Worm (Caenorhabditis elegans) whole organism, young adult: ENCODE results near the gene csn-4.

Experiments
- B0019.2 ChIP-seq: fragments of 200-800 bp; sonication (Bioruptor generic); conservative IDR thresholded peaks from 2 replicates; pipeline ENCODE4 v1.3.6; 2022; ENCODE audit warnings: missing genetic modification reagents, missing genetic modification characterization, missing compliant biosample characterization
- B0035.1 ChIP-seq: sonication (generic microtip); optimal IDR thresholded peaks from 2 replicates; lab custom pipeline; 2016; ENCODE audit warnings: missing genetic modification characterization, mild to moderate bottlenecking, missing compliant biosample characterization, missing genotype, missing genetic modification reagents
- F23B12.7 ChIP-seq: sonication (generic microtip); optimal IDR thresholded peaks from 2 replicates; lab custom pipeline; 2017; ENCODE audit warnings: missing genetic modification characterization, mild to moderate bottlenecking, missing compliant biosample characterization, antibody characterized with exemption, moderate library complexity; ENCODE audit not compliant: insufficient read depth
- F37B4.10 ChIP-seq: fragments of 200-800 bp; sonication (Bioruptor generic); IDR thresholded peaks from 2 replicates; pipeline ENCODE4 v1.3.6; 2022; ENCODE audit warnings: missing genetic modification characterization, missing compliant biosample characterization
- T26A5.8 ChIP-seq: sonication (generic microtip); optimal IDR thresholded peaks from 2 replicates; lab custom pipeline; 2016; ENCODE audit warnings: missing genetic modification characterization, missing compliant biosample characterization
- ama-1 ChIP-seq, 3 experiments: fragments of 150-350 bp in 1 of 3; sonication (generic microtip) in 2 of 3; optimal IDR thresholded peaks; 2 replicates each; lab custom pipeline; 2014 to 2018; ENCODE audit warnings: missing biosample characterization in 2 of 3, missing genetic modification characterization in 2 of 3, missing genetic modification reagents in 2 of 3
- athp-1 ChIP-seq: sonication (generic microtip); optimal IDR thresholded peaks from 2 replicates; lab custom pipeline; 2017; ENCODE audit warnings: mild to moderate bottlenecking, missing genetic modification characterization, missing compliant biosample characterization
- attf-3 ChIP-seq: fragments of 200-800 bp; sonication (Bioruptor generic); conservative IDR thresholded peaks from 2 replicates; pipeline ENCODE4 v1.3.6; 2022; ENCODE audit warnings: missing genetic modification reagents, missing genetic modification characterization, missing compliant biosample characterization
- bed-1 ChIP-seq: fragments of 200-800 bp; sonication (Bioruptor generic); IDR thresholded peaks from 2 replicates; pipeline ENCODE4 v1.3.6; 2022; ENCODE audit warnings: missing genetic modification reagents, missing genetic modification characterization, missing compliant biosample characterization
- ceh-100 ChIP-seq: fragments of 200-800 bp; sonication (Bioruptor generic); IDR thresholded peaks from 2 replicates; pipeline ENCODE4 v1.3.6; 2022; ENCODE audit warnings: missing genetic modification reagents, missing genetic modification characterization, missing compliant biosample characterization
- egl-44 ChIP-seq: fragments of 200-800 bp; sonication (Bioruptor generic); IDR thresholded peaks from 2 replicates; pipeline ENCODE4 v1.3.6; 2022; ENCODE audit warnings: missing genetic modification reagents, missing genetic modification characterization, missing compliant biosample characterization
- egrh-3 ChIP-seq: fragments of 200-800 bp; sonication (Bioruptor generic); IDR thresholded peaks from 2 replicates; pipeline ENCODE4 v1.3.6; 2022; ENCODE audit warnings: missing genetic modification reagents, missing genetic modification characterization, missing compliant biosample characterization
- fkh-3 ChIP-seq: sonication (generic microtip); optimal IDR thresholded peaks from 2 replicates; lab custom pipeline; 2016; ENCODE audit warnings: mild to moderate bottlenecking, missing genetic modification characterization, missing compliant biosample characterization
- hrde-1 ChIP-seq: sonication (generic microtip); optimal IDR thresholded peaks from 2 replicates; lab custom pipeline; 2016; ENCODE audit warnings: missing genetic modification characterization, mild to moderate bottlenecking, missing compliant biosample characterization, moderate library complexity, missing genotype, missing genetic modification reagents, borderline replicate concordance
- hsf-1 ChIP-seq: fragments of 200-800 bp; sonication (Bioruptor generic); IDR thresholded peaks from 2 replicates; pipeline ENCODE4 v1.3.6; 2022; ENCODE audit warnings: missing genetic modification reagents, missing genetic modification characterization, missing compliant biosample characterization
- lin-26 ChIP-seq: fragments of 200-800 bp; sonication (Bioruptor generic); IDR thresholded peaks from 2 replicates; pipeline ENCODE4 v1.3.6; 2022; ENCODE audit warnings: missing genetic modification reagents, missing genetic modification characterization, missing compliant biosample characterization
- lin-35 ChIP-seq, 3 experiments: fragments of 150-350 bp in 2 of 3; sonication (generic microtip) in 1 of 3; optimal IDR thresholded peaks; 2 replicates each; lab custom pipeline; 2014 to 2018; ENCODE audit warnings: missing biosample characterization in 3 of 3, missing genetic modification characterization in 3 of 3, missing genetic modification reagents in 3 of 3
- lsl-1 ChIP-seq: fragments of 200-800 bp; sonication (Bioruptor generic); optimal IDR thresholded peaks from 2 replicates; lab custom pipeline; 2018; ENCODE audit warnings: mild to moderate bottlenecking, missing genetic modification characterization, moderate library complexity, missing compliant biosample characterization
- madf-10 ChIP-seq: sonication (generic microtip); optimal IDR thresholded peaks from 2 replicates; lab custom pipeline; 2016; ENCODE audit warnings: mild to moderate bottlenecking, missing genetic modification characterization, missing compliant biosample characterization
- madf-6 ChIP-seq: fragments of 200-800 bp; sonication (Bioruptor generic); IDR thresholded peaks from 2 replicates; pipeline ENCODE4 v1.3.6; 2022; ENCODE audit warnings: missing genetic modification reagents, missing genetic modification characterization, missing compliant biosample characterization
- madf-8 ChIP-seq: fragments of 200-800 bp; sonication (Bioruptor generic); conservative IDR thresholded peaks from 2 replicates; pipeline ENCODE4 v1.3.6; 2022; ENCODE audit warnings: missing genetic modification reagents, missing genetic modification characterization, missing compliant biosample characterization
- mcd-1 ChIP-seq: fragments of 200-800 bp; sonication (Bioruptor generic); IDR thresholded peaks from 2 replicates; pipeline ENCODE4 v1.3.6; 2022; ENCODE audit warnings: missing genetic modification reagents, missing genetic modification characterization, missing compliant biosample characterization
- mes-4 ChIP-seq: sonication (generic microtip); optimal IDR thresholded peaks from 2 replicates; lab custom pipeline; 2016; ENCODE audit warnings: missing genotype, missing genetic modification characterization, missing compliant biosample characterization
- nfya-1 ChIP-seq: sonication (generic microtip); optimal IDR thresholded peaks from 2 replicates; lab custom pipeline; 2017; ENCODE audit warnings: antibody characterized with exemption, missing compliant biosample characterization, missing genetic modification characterization, borderline replicate concordance; ENCODE audit not compliant: insufficient read depth
- nhr-80 ChIP-seq: sonication (generic microtip); optimal IDR thresholded peaks from 2 replicates; lab custom pipeline; 2016; ENCODE audit warnings: missing genetic modification characterization, missing compliant biosample characterization
- rpc-1 ChIP-seq, 2 experiments: fragments of 150-350 bp in 1 of 2; sonication (generic microtip) in 1 of 2; optimal IDR thresholded peaks; 2 replicates each; lab custom pipeline; 2014 to 2018; ENCODE audit warnings: missing biosample characterization in 1 of 2, missing genetic modification characterization in 1 of 2, missing genetic modification reagents in 1 of 2, missing genotype in 1 of 2
- sptf-2 ChIP-seq: fragments of 200-800 bp; sonication (Bioruptor generic); optimal IDR thresholded peaks from 2 replicates; lab custom pipeline; 2018; ENCODE audit warnings: mild to moderate bottlenecking, missing genetic modification characterization, missing compliant biosample characterization
- tbp1 ChIP-seq: fragments of 200-800 bp; sonication (Bioruptor generic); optimal IDR thresholded peaks from 2 replicates; lab custom pipeline; 2018; ENCODE audit warnings: mild to moderate bottlenecking, missing genetic modification characterization, missing compliant biosample characterization
- unc-130 ChIP-seq: sonication (generic microtip); optimal IDR thresholded peaks from 2 replicates; lab custom pipeline; 2016; ENCODE audit warnings: missing genetic modification reagents, missing genetic modification characterization, missing compliant biosample characterization
- unc-62 ChIP-seq: fragments of 150-350 bp; optimal IDR thresholded peaks from 2 replicates; lab custom pipeline; 2014; ENCODE audit warnings: missing biosample characterization, missing genetic modification reagents, missing genetic modification characterization
- xnd-1 ChIP-seq: sonication (generic microtip); optimal IDR thresholded peaks from 2 replicates; lab custom pipeline; 2016; ENCODE audit warnings: missing genotype, missing genetic modification reagents, missing genetic modification characterization, missing compliant biosample characterization
- zfh-2 ChIP-seq: fragments of 200-800 bp; sonication (Bioruptor generic); conservative IDR thresholded peaks from 2 replicates; pipeline ENCODE4 v1.3.6; 2022; ENCODE audit warnings: missing genetic modification reagents, missing genetic modification characterization, missing compliant biosample characterization
- ztf-25 ChIP-seq: fragments of 200-800 bp; sonication (Bioruptor generic); IDR thresholded peaks from 2 replicates; pipeline ENCODE4 v1.3.6; 2022; ENCODE audit warnings: missing genetic modification reagents, missing genetic modification characterization, missing compliant biosample characterization

Gene csn-4

ce11 chrIV:1107190-1107589, 20.4 kb upstream of the csn-4 start, which contains the start of gene ost-1:
TSS of gene ost-1 (plus strand) at chrIV:1107396.
- TF ChIP-seq lin-35 (GFP tag; optimal IDR thresholded peaks at IDR 0.05; lab: Kevin White, UChicago) (no peak), zfh-2 (GFP tag; lab: Robert Waterston, UW) (peak; percentile 80)

ce11 chrIV:1105999-1106398, 19.2 kb upstream of the csn-4 start:
- no peak for TF ChIP-seq nhr-80 (tag; lab: Kevin White, UChicago)
- no peak for TF ChIP-seq lsl-1
- no peak for TF ChIP-seq mes-4 (tag; lab: Kevin White, UChicago)

ce11 chrIV:1105104-1105503, 18.3 kb upstream of the csn-4 start:
- no peak for TF ChIP-seq F23B12.7
- TF ChIP-seq nfya-1: no peak
- TF ChIP-seq ama-1 (optimal IDR thresholded peaks at IDR 0.05; lab: Kevin White, UChicago): no peak
- TF ChIP-seq ama-1 (GFP tag; optimal IDR thresholded peaks at IDR 0.05; lab: Kevin White, UChicago): no peak
- TF ChIP-seq nhr-80 (tag; lab: Kevin White, UChicago): no peak
- TF ChIP-seq, all 124 proteins: peak for 0

- TF ChIP-seq B0035.1 (tag; lab: Kevin White, UChicago) (no peak), unc-62 (no peak), T26A5.8 (tag; lab: Kevin White, UChicago) (no peak), ztf-25 (GFP tag; lab: Robert Waterston, UW) (no peak), xnd-1 (tag; lab: Kevin White, UChicago) (no peak), bed-1 (GFP tag; lab: Robert Waterston, UW) (no peak), sptf-2 (no peak), madf-10 (tag; lab: Kevin White, UChicago) (no peak), F37B4.10 (GFP tag; lab: Robert Waterston, UW) (no peak), egl-44 (GFP tag; lab: Robert Waterston, UW) (no peak), athp-1 (no peak), attf-3 (GFP tag; lab: Robert Waterston, UW) (no peak), rpc-1 (optimal IDR thresholded peaks at IDR 0.05; lab: Kevin White, UChicago) (no peak), rpc-1 (tag; optimal IDR thresholded peaks at IDR 0.05; lab: Kevin White, UChicago) (no peak), nfya-1 (no peak), mes-4 (tag; lab: Kevin White, UChicago) (no peak), fkh-3 (tag; lab: Kevin White, UChicago) (no peak), B0019.2 (GFP tag; lab: Robert Waterston, UW) (no peak), unc-130 (GFP tag; lab: Kevin White, UChicago) (no peak), egrh-3 (no peak), ceh-100 (GFP tag; lab: Robert Waterston, UW) (no peak)
These were observed 17.7 kb upstream of the csn-4 start, which contains the start of the genes C44B12.9 and C44B12.3 for ce11 chrIV:1104518-1104917. TSS of gene C44B12.9 (minus strand) at chrIV:1104618. TSS of gene C44B12.3 (plus strand) at chrIV:1104766.

ce11 chrIV:1104007-1104406, 17.2 kb upstream of the csn-4 start:
- peak; percentile 33; the same call in 1 of the 2 replicates for TF ChIP-seq madf-8 (GFP tag; lab: Robert Waterston, UW)
- TF ChIP-seq madf-6 (GFP tag; lab: Robert Waterston, UW): peak; percentile 67
- TF ChIP-seq hsf-1 (GFP tag; lab: Robert Waterston, UW): peak; percentile 71
- peak; percentile 32; the same call in 1 of the 2 replicates for TF ChIP-seq mcd-1 (GFP tag; lab: Robert Waterston, UW)

- no peak for TF ChIP-seq tbp1 (GFP tag; lab: Kevin White, UChicago)
- no peak for TF ChIP-seq mcd-1 (GFP tag; lab: Robert Waterston, UW)
- TF ChIP-seq hrde-1 (tag; lab: Kevin White, UChicago): no peak
- TF ChIP-seq lin-26: no peak
- no peak for TF ChIP-seq attf-3 (GFP tag; lab: Robert Waterston, UW)
- TF ChIP-seq, all 124 proteins: peak for 0
These were observed 10.3 kb upstream of the csn-4 start, which contains the start of gene cox-18 for ce11 chrIV:1097153-1097552. TSS of gene cox-18 (plus strand) at chrIV:1097453.
